Worm (Caenorhabditis elegans) whole organism, late embryonic: Measurements from ENCODE around the gene ztf-17.
A peak's percentile ranks its signal among the peaks of the same experiment; 100 is the strongest.

Source experiments
- T23F11.4 ChIP-seq: fragments of 200-800 bp; sonication (Bioruptor generic); optimal IDR thresholded peaks from 2 replicates; lab custom pipeline; 2018; ENCODE audit warnings: mild to moderate bottlenecking, missing genetic modification characterization, missing compliant biosample characterization
- ceh-18 ChIP-seq: sonication (generic microtip); optimal IDR thresholded peaks from 2 replicates; lab custom pipeline; 2016; ENCODE audit warnings: missing genetic modification characterization, missing compliant biosample characterization
- ceh-19 ChIP-seq: fragments of 200-800 bp; sonication (Bioruptor generic); optimal IDR thresholded peaks from 2 replicates; lab custom pipeline; 2018; ENCODE audit warnings: mild to moderate bottlenecking, missing genetic modification characterization, missing compliant biosample characterization
- ceh-22 ChIP-seq: sonication (generic microtip); optimal IDR thresholded peaks from 2 replicates; lab custom pipeline; 2017; ENCODE audit warnings: missing biosample characterization, missing genetic modification characterization
- ceh-30 ChIP-seq: fragments of 150-350 bp; optimal IDR thresholded peaks from 2 replicates; lab custom pipeline; 2014; ENCODE audit warnings: missing biosample characterization, missing genetic modification characterization
- ceh-31 ChIP-seq: sonication (generic microtip); optimal IDR thresholded peaks from 2 replicates; lab custom pipeline; 2016; ENCODE audit warnings: missing genetic modification characterization, missing compliant biosample characterization
- ceh-34 ChIP-seq: sonication (generic microtip); optimal IDR thresholded peaks from 2 replicates; lab custom pipeline; 2016; ENCODE audit warnings: mild to moderate bottlenecking, missing genetic modification characterization, missing compliant biosample characterization
- ceh-45 ChIP-seq: fragments of 200-800 bp; sonication (Bioruptor generic); IDR thresholded peaks from 2 replicates; pipeline ENCODE4 v1.3.6; 2022; ENCODE audit warnings: missing genetic modification reagents, missing genetic modification characterization, missing compliant biosample characterization
- ceh-6 ChIP-seq: fragments of 200-800 bp; sonication (Bioruptor generic); optimal IDR thresholded peaks from 2 replicates; lab custom pipeline; 2018; ENCODE audit warnings: mild to moderate bottlenecking, missing genetic modification characterization, missing compliant biosample characterization
- ceh-9 ChIP-seq: sonication (generic microtip); optimal IDR thresholded peaks from 2 replicates; lab custom pipeline; 2016; ENCODE audit warnings: mild to moderate bottlenecking, missing genetic modification characterization, inconsistent platforms, missing compliant biosample characterization
- che-1 ChIP-seq: sonication (generic microtip); optimal IDR thresholded peaks from 2 replicates; lab custom pipeline; 2016; ENCODE audit warnings: mild to moderate bottlenecking, missing genetic modification characterization, missing compliant biosample characterization
- elt-2 ChIP-seq: sonication (generic microtip); optimal IDR thresholded peaks from 2 replicates; lab custom pipeline; 2016; ENCODE audit warnings: missing genetic modification reagents, missing genetic modification characterization, missing compliant biosample characterization
- elt-4 ChIP-seq: sonication (generic microtip); optimal IDR thresholded peaks from 2 replicates; lab custom pipeline; 2016; ENCODE audit warnings: missing genetic modification characterization, missing compliant biosample characterization
- eyg-1 ChIP-seq: sonication (generic microtip); optimal IDR thresholded peaks from 2 replicates; lab custom pipeline; 2016; ENCODE audit warnings: missing genotype, missing genetic modification characterization, missing compliant biosample characterization
- gmeb-2 ChIP-seq: sonication (generic microtip); optimal IDR thresholded peaks from 2 replicates; lab custom pipeline; 2016; ENCODE audit warnings: missing genetic modification characterization, inconsistent platforms, missing compliant biosample characterization
- hlh-15 ChIP-seq: sonication (generic microtip); optimal IDR thresholded peaks from 2 replicates; lab custom pipeline; 2016; ENCODE audit warnings: missing genetic modification characterization, missing compliant biosample characterization
- lim-6 ChIP-seq: sonication (generic microtip); optimal IDR thresholded peaks from 2 replicates; lab custom pipeline; 2016; ENCODE audit warnings: missing genetic modification characterization, missing compliant biosample characterization
- nfya-1 ChIP-seq: sonication (generic microtip); optimal IDR thresholded peaks from 2 replicates; lab custom pipeline; 2017; ENCODE audit warnings: missing genetic modification characterization, mild to moderate bottlenecking, missing compliant biosample characterization, antibody characterized with exemption, moderate library complexity
- nhr-11 ChIP-seq: fragments of 150-350 bp; optimal IDR thresholded peaks from 2 replicates; lab custom pipeline; 2014; ENCODE audit warnings: missing biosample characterization, missing genetic modification characterization
- nhr-232 ChIP-seq: sonication (generic microtip); optimal IDR thresholded peaks from 2 replicates; lab custom pipeline; 2016; ENCODE audit warnings: missing genetic modification characterization, missing compliant biosample characterization
- npax-4 ChIP-seq: sonication (generic microtip); optimal IDR thresholded peaks from 2 replicates; lab custom pipeline; 2016; ENCODE audit warnings: missing genetic modification characterization, missing compliant biosample characterization
- pha-2 ChIP-seq: sonication (generic microtip); optimal IDR thresholded peaks from 2 replicates; lab custom pipeline; 2017; ENCODE audit warnings: mild to moderate bottlenecking, missing genetic modification characterization, missing compliant biosample characterization
- pqm-1 ChIP-seq: sonication (generic microtip); optimal IDR thresholded peaks from 2 replicates; lab custom pipeline; 2016; ENCODE audit warnings: missing genetic modification characterization, missing compliant biosample characterization
- pros-1 ChIP-seq: fragments of 150-350 bp; optimal IDR thresholded peaks from 2 replicates; lab custom pipeline; 2014; ENCODE audit warnings: missing biosample characterization, missing genetic modification reagents, missing genetic modification characterization
- rnt-1 ChIP-seq: sonication (generic microtip); optimal IDR thresholded peaks from 2 replicates; lab custom pipeline; 2016; ENCODE audit warnings: missing genetic modification characterization, missing compliant biosample characterization
- sdc-2 ChIP-seq: sonication (generic microtip); optimal IDR thresholded peaks from 2 replicates; lab custom pipeline; 2016; ENCODE audit warnings: missing genotype, missing genetic modification characterization, missing compliant biosample characterization
- syd-9 ChIP-seq: sonication (generic microtip); optimal IDR thresholded peaks from 2 replicates; lab custom pipeline; 2016; ENCODE audit warnings: mild to moderate bottlenecking, missing genetic modification characterization, moderate library complexity, missing compliant biosample characterization
- tbx-2 ChIP-seq: sonication (generic microtip); optimal IDR thresholded peaks from 2 replicates; lab custom pipeline; 2016; ENCODE audit warnings: missing genetic modification characterization, missing compliant biosample characterization
- unc-3 ChIP-seq, 2 experiments: fragments of 200-800 bp in 1 of 2; sonication (Bioruptor generic) in 1 of 2; sonication (generic microtip) in 1 of 2; conservative IDR thresholded peaks in 1 of 2; optimal IDR thresholded peaks in 1 of 2; 2 replicates each; pipeline versions ENCODE4 v1.3.6 to Lab custom; 2016 to 2022; ENCODE audit warnings: missing compliant biosample characterization in 2 of 2, missing genetic modification characterization in 2 of 2, missing genetic modification reagents in 1 of 2
- unc-55 ChIP-seq: sonication (generic microtip); optimal IDR thresholded peaks from 2 replicates; lab custom pipeline; 2017; ENCODE audit warnings: missing biosample characterization, missing genetic modification reagents, missing genetic modification characterization

ztf-17 gene

ce11 chrII:7839703-7840102, 30.3 kb downstream of the ztf-17 start:
- TF ChIP-seq ceh-22 (tag; lab: Kevin White, UChicago) (no peak), sdc-2 (tag; lab: Kevin White, UChicago) (no peak), ceh-31 (tag; lab: Kevin White, UChicago) (peak; percentile 16), nfya-1 (tag; lab: Kevin White, UChicago) (peak; percentile 45), unc-55 (GFP tag; lab: Kevin White, UChicago) (peak; percentile 42)

ce11 chrII:7838661-7839060, 31.3 kb downstream of the ztf-17 start:
- TF ChIP-seq unc-3 (GFP tag; conservative IDR thresholded peaks at IDR 0.05; lab: Robert Waterston, UW) (no peak), unc-3 (tag; optimal IDR thresholded peaks at IDR 0.05; lab: Kevin White, UChicago) (no peak), nhr-232 (no peak), npax-4 (tag; lab: Kevin White, UChicago) (no peak), nfya-1 (tag; lab: Kevin White, UChicago) (peak; percentile 12)
- TF ChIP-seq, all 69 proteins: peak for 1

ce11 chrII:7836613-7837226, 33.2 kb downstream of the ztf-17 start:
- TF ChIP-seq rnt-1 (tag; lab: Kevin White, UChicago) (peak; percentile 32), eyg-1 (tag; lab: Kevin White, UChicago) (no peak), unc-55 (GFP tag; lab: Kevin White, UChicago) (peak; percentile 43), ceh-34 (tag; lab: Kevin White, UChicago) (peak; percentile 64), ceh-18 (tag; lab: Kevin White, UChicago) (peak; percentile 63), nhr-11 (tag; lab: Kevin White, UChicago) (no peak), ceh-31 (tag; lab: Kevin White, UChicago) (no peak)

ce11 chrII:7835314-7835713, 34.6 kb downstream of the ztf-17 start, which contains the start of gene cex-2:
Gene cex-2 (minus strand): TSS chrII:7835414.
- TF ChIP-seq pqm-1 (no peak), elt-4 (tag; lab: Kevin White, UChicago) (no peak), eyg-1 (tag; lab: Kevin White, UChicago) (no peak), ceh-6 (no peak), ceh-22 (tag; lab: Kevin White, UChicago) (no peak), ceh-31 (tag; lab: Kevin White, UChicago) (no peak)

ce11 chrII:7832054-7832453, 37.9 kb downstream of the ztf-17 start, which contains the start of gene T09A5.14:
Gene T09A5.14 (plus strand): TSS chrII:7832354.
- TF ChIP-seq ceh-45 (GFP tag; lab: Robert Waterston, UW) (no peak), gmeb-2 (no peak), syd-9 (tag; lab: Kevin White, UChicago) (no peak), ceh-19 (GFP tag; lab: Kevin White, UChicago) (no peak), T23F11.4 (GFP tag; lab: Kevin White, UChicago) (no peak), ceh-9 (no peak), lim-6 (tag; lab: Kevin White, UChicago) (no peak), ceh-30 (tag; lab: Kevin White, UChicago) (no peak), unc-3 (GFP tag; conservative IDR thresholded peaks at IDR 0.05; lab: Robert Waterston, UW) (no peak), unc-3 (tag; optimal IDR thresholded peaks at IDR 0.05; lab: Kevin White, UChicago) (no peak), pha-2 (no peak), che-1 (tag; lab: Kevin White, UChicago) (no peak), hlh-15 (tag; lab: Kevin White, UChicago) (no peak)

ce11 chrII:7829616-7830015, 40.3 kb downstream of the ztf-17 start:
- no peak for TF ChIP-seq tbx-2 (tag; lab: Kevin White, UChicago)

ce11 chrII:7827883-7828282, 42.1 kb downstream of the ztf-17 start:
- TF ChIP-seq elt-2 (tag; lab: Kevin White, UChicago) = peak; percentile 93
- no peak for TF ChIP-seq pros-1 (tag; lab: Kevin White, UChicago)
